Worm (Caenorhabditis elegans) whole organism, young adult: ENCODE data around the gene zmp-2.

Experiments used
- B0336.3 ChIP-seq: fragments of 200-800 bp; sonication (Bioruptor generic); IDR thresholded peaks from 2 replicates; pipeline ENCODE4 v1.3.6; 2022; ENCODE audit warnings: missing genetic modification characterization, missing compliant biosample characterization
- C06A6.2 ChIP-seq: fragments of 200-800 bp; sonication (Bioruptor generic); conservative IDR thresholded peaks from 2 replicates; pipeline ENCODE4 v1.3.6; 2022; ENCODE audit warnings: missing genetic modification characterization, missing compliant biosample characterization
- C17E4.6 ChIP-seq: fragments of 200-800 bp; sonication (Bioruptor generic); IDR thresholded peaks from 2 replicates; pipeline ENCODE4 v1.3.6; 2022; ENCODE audit warnings: missing genetic modification reagents, missing genetic modification characterization, missing compliant biosample characterization
- D2030.7 ChIP-seq: fragments of 200-800 bp; sonication (Bioruptor generic); IDR thresholded peaks from 2 replicates; pipeline ENCODE4 v1.3.6; 2022; ENCODE audit warnings: missing genetic modification reagents, missing genetic modification characterization, missing compliant biosample characterization
- F33H1.4 ChIP-seq: fragments of 200-800 bp; sonication (Bioruptor generic); IDR thresholded peaks from 2 replicates; pipeline ENCODE4 v1.3.6; 2022; ENCODE audit warnings: missing genetic modification reagents, missing genetic modification characterization, missing compliant biosample characterization
- F49E8.2 ChIP-seq: sonication (generic microtip); optimal IDR thresholded peaks from 3 replicates; lab custom pipeline; 2017; ENCODE audit warnings: missing genetic modification characterization, mild to moderate bottlenecking, missing compliant biosample characterization, antibody characterized with exemption, moderate library complexity; ENCODE audit not compliant: insufficient read depth
- T07F8.4 ChIP-seq: sonication (generic microtip); optimal IDR thresholded peaks from 2 replicates; lab custom pipeline; 2016; ENCODE audit warnings: mild to moderate bottlenecking, missing genetic modification characterization, moderate library complexity, missing compliant biosample characterization
- Y95B8A.8 ChIP-seq: fragments of 200-800 bp; sonication (Bioruptor generic); IDR thresholded peaks from 2 replicates; pipeline ENCODE4 v1.3.6; 2022; ENCODE audit warnings: missing genetic modification reagents, missing genetic modification characterization, missing compliant biosample characterization
- aptf-2 ChIP-seq: fragments of 200-800 bp; sonication (Bioruptor generic); conservative IDR thresholded peaks from 2 replicates; pipeline ENCODE4 v1.3.6; 2022; ENCODE audit warnings: missing genetic modification reagents, missing genetic modification characterization, missing compliant biosample characterization
- atf-7 ChIP-seq: sonication (generic microtip); optimal IDR thresholded peaks from 2 replicates; lab custom pipeline; 2017; ENCODE audit warnings: mild to moderate bottlenecking, missing genetic modification characterization, missing compliant biosample characterization
- athp-1 ChIP-seq: sonication (generic microtip); optimal IDR thresholded peaks from 2 replicates; lab custom pipeline; 2017; ENCODE audit warnings: mild to moderate bottlenecking, missing genetic modification characterization, missing compliant biosample characterization
- attf-5 ChIP-seq: fragments of 200-800 bp; sonication (Bioruptor generic); optimal IDR thresholded peaks from 2 replicates; lab custom pipeline; 2018; ENCODE audit warnings: mild to moderate bottlenecking, missing genetic modification characterization, missing compliant biosample characterization
- bed-2 ChIP-seq: fragments of 200-800 bp; sonication (Bioruptor generic); IDR thresholded peaks from 2 replicates; pipeline ENCODE4 v1.3.6; 2022; ENCODE audit warnings: missing genetic modification reagents, missing genetic modification characterization, missing compliant biosample characterization
- ccch-3 ChIP-seq: fragments of 200-800 bp; sonication (Bioruptor generic); optimal IDR thresholded peaks from 2 replicates; lab custom pipeline; 2018; ENCODE audit warnings: mild to moderate bottlenecking, missing genetic modification characterization, missing compliant biosample characterization
- cebp-2 ChIP-seq: fragments of 200-800 bp; sonication (Bioruptor generic); IDR thresholded peaks from 2 replicates; pipeline ENCODE4 v1.3.6; 2022; ENCODE audit warnings: missing genetic modification characterization, missing compliant biosample characterization
- ceh-100 ChIP-seq: fragments of 200-800 bp; sonication (Bioruptor generic); IDR thresholded peaks from 2 replicates; pipeline ENCODE4 v1.3.6; 2022; ENCODE audit warnings: missing genetic modification reagents, missing genetic modification characterization, missing compliant biosample characterization
- ceh-91 ChIP-seq: fragments of 200-800 bp; sonication (Bioruptor generic); IDR thresholded peaks from 2 replicates; pipeline ENCODE4 v1.3.6; 2022; ENCODE audit warnings: missing genetic modification reagents, missing genetic modification characterization, missing compliant biosample characterization
- efl-1 ChIP-seq: fragments of 150-350 bp; optimal IDR thresholded peaks from 2 replicates; lab custom pipeline; 2014; ENCODE audit warnings: missing biosample characterization, missing genetic modification reagents, missing genetic modification characterization
- egl-44 ChIP-seq: fragments of 200-800 bp; sonication (Bioruptor generic); IDR thresholded peaks from 2 replicates; pipeline ENCODE4 v1.3.6; 2022; ENCODE audit warnings: missing genetic modification reagents, missing genetic modification characterization, missing compliant biosample characterization
- hrde-1 ChIP-seq: sonication (generic microtip); optimal IDR thresholded peaks from 2 replicates; lab custom pipeline; 2016; ENCODE audit warnings: missing genetic modification characterization, mild to moderate bottlenecking, missing compliant biosample characterization, moderate library complexity, missing genotype, missing genetic modification reagents, borderline replicate concordance
- let-526 ChIP-seq: fragments of 200-800 bp; sonication (Bioruptor generic); IDR thresholded peaks from 2 replicates; pipeline ENCODE4 v1.3.6; 2022; ENCODE audit warnings: missing genetic modification reagents, missing genetic modification characterization, missing compliant biosample characterization
- lin-54 ChIP-seq: fragments of 200-800 bp; sonication (Bioruptor generic); optimal IDR thresholded peaks from 2 replicates; lab custom pipeline; 2018; ENCODE audit warnings: mild to moderate bottlenecking, missing genetic modification characterization, missing compliant biosample characterization
- lir-1 ChIP-seq: fragments of 200-800 bp; sonication (Bioruptor generic); conservative IDR thresholded peaks from 2 replicates; pipeline ENCODE4 v1.3.6; 2022; ENCODE audit warnings: missing genetic modification reagents, missing genetic modification characterization, missing compliant biosample characterization
- lsl-1 ChIP-seq: fragments of 200-800 bp; sonication (Bioruptor generic); optimal IDR thresholded peaks from 2 replicates; lab custom pipeline; 2018; ENCODE audit warnings: mild to moderate bottlenecking, missing genetic modification characterization, moderate library complexity, missing compliant biosample characterization
- madf-6 ChIP-seq: fragments of 200-800 bp; sonication (Bioruptor generic); IDR thresholded peaks from 2 replicates; pipeline ENCODE4 v1.3.6; 2022; ENCODE audit warnings: missing genetic modification reagents, missing genetic modification characterization, missing compliant biosample characterization
- madf-8 ChIP-seq: fragments of 200-800 bp; sonication (Bioruptor generic); conservative IDR thresholded peaks from 2 replicates; pipeline ENCODE4 v1.3.6; 2022; ENCODE audit warnings: missing genetic modification reagents, missing genetic modification characterization, missing compliant biosample characterization
- mcd-1 ChIP-seq: fragments of 200-800 bp; sonication (Bioruptor generic); IDR thresholded peaks from 2 replicates; pipeline ENCODE4 v1.3.6; 2022; ENCODE audit warnings: missing genetic modification reagents, missing genetic modification characterization, missing compliant biosample characterization
- nfyb-1 ChIP-seq: fragments of 200-800 bp; sonication (Bioruptor generic); IDR thresholded peaks from 2 replicates; pipeline ENCODE4 v1.3.6; 2022; ENCODE audit warnings: missing genetic modification reagents, missing genetic modification characterization, missing compliant biosample characterization
- rcor-1 ChIP-seq: fragments of 200-800 bp; sonication (Bioruptor generic); IDR thresholded peaks from 2 replicates; pipeline ENCODE4 v1.3.6; 2022; ENCODE audit warnings: missing genetic modification reagents, missing genetic modification characterization, missing compliant biosample characterization
- snpc-1.1 ChIP-seq: sonication (generic microtip); optimal IDR thresholded peaks from 2 replicates; lab custom pipeline; 2017; ENCODE audit warnings: missing genetic modification characterization, mild to moderate bottlenecking, missing compliant biosample characterization, antibody characterized with exemption, moderate library complexity, missing genotype, missing genetic modification reagents; ENCODE audit not compliant: insufficient read depth
- snpc-3.4 ChIP-seq: sonication (generic microtip); optimal IDR thresholded peaks from 2 replicates; lab custom pipeline; 2017; ENCODE audit warnings: missing genetic modification characterization, mild to moderate bottlenecking, missing compliant biosample characterization, antibody characterized with exemption, moderate library complexity, missing genotype, missing genetic modification reagents
- tlf-1 ChIP-seq: fragments of 200-800 bp; sonication (Bioruptor generic); optimal IDR thresholded peaks from 2 replicates; lab custom pipeline; 2018; ENCODE audit warnings: mild to moderate bottlenecking, missing genetic modification characterization, missing compliant biosample characterization
- xnd-1 ChIP-seq: sonication (generic microtip); optimal IDR thresholded peaks from 2 replicates; lab custom pipeline; 2016; ENCODE audit warnings: missing genotype, missing genetic modification reagents, missing genetic modification characterization, missing compliant biosample characterization
- ztf-18 ChIP-seq: sonication (generic microtip); optimal IDR thresholded peaks from 2 replicates; lab custom pipeline; 2016; ENCODE audit warnings: missing genotype, mild to moderate bottlenecking, missing genetic modification characterization, missing compliant biosample characterization
- ztf-25 ChIP-seq: fragments of 200-800 bp; sonication (Bioruptor generic); IDR thresholded peaks from 2 replicates; pipeline ENCODE4 v1.3.6; 2022; ENCODE audit warnings: missing genetic modification reagents, missing genetic modification characterization, missing compliant biosample characterization
- ztf-6 ChIP-seq: fragments of 200-800 bp; sonication (Bioruptor generic); IDR thresholded peaks from 2 replicates; pipeline ENCODE4 v1.3.6; 2022; ENCODE audit warnings: missing genetic modification reagents, missing genetic modification characterization, missing compliant biosample characterization

Gene zmp-2

DNA sequence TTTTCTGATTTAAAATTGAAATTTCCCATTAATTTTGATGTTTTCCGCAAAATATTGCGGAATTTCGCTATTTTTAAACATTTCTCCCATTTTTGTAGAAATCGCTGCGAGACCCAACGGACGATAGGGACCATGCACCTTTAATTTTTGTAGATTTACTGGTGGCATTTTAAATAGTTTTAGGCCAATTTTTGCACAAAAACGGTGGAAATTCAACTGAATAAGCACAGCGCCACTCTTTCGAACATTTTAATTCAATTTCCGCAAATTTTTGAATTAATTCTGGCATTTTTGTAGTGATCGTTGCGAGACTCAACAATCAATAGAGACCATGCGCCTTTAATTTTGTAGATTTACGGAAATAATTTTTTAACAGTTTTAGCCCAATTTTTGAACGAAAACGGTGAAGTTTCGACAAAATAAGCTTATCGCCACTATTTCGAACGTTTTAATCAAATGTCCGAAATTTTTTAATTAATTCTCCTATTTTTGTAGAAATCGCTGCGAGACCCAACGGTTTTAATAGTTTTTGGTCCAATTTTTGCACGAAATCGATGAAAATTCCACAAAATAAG, 37.6 kb upstream of the zmp-2 start:
- TF ChIP-seq F49E8.2: peak; percentile 10
- TF ChIP-seq ceh-91 (GFP tag; lab: Robert Waterston, UW): peak; percentile 56
- peak; percentile 41 for TF ChIP-seq tlf-1
- peak; percentile 44; the same call in 1 of the 2 replicates for TF ChIP-seq mcd-1 (GFP tag; lab: Robert Waterston, UW)
- no peak for TF ChIP-seq atf-7
- peak; percentile 26 for TF ChIP-seq athp-1 (tag; lab: Kevin White, UChicago)
- TF ChIP-seq B0336.3 (GFP tag; lab: Robert Waterston, UW): peak; percentile 65; the same call in 1 of the 2 replicates
- TF ChIP-seq F33H1.4 (GFP tag; lab: Robert Waterston, UW): peak; percentile 92
- peak; percentile 77 for TF ChIP-seq xnd-1 (tag; lab: Kevin White, UChicago)
- TF ChIP-seq lsl-1 (GFP tag; lab: Kevin White, UChicago): peak; percentile 97
- TF ChIP-seq hrde-1 (tag; lab: Kevin White, UChicago): peak; percentile 53
- peak; percentile 53 for TF ChIP-seq D2030.7 (GFP tag; lab: Robert Waterston, UW)
- TF ChIP-seq C17E4.6 (GFP tag; lab: Robert Waterston, UW): 0 out of 2 replicates have a peak, but pooled peaks have one; percentile 26
- peak; percentile 64 for TF ChIP-seq madf-8 (GFP tag; lab: Robert Waterston, UW)
- TF ChIP-seq madf-6 (GFP tag; lab: Robert Waterston, UW): peak; percentile 83
- TF ChIP-seq ztf-18 (tag; lab: Kevin White, UChicago): peak; percentile 85
- TF ChIP-seq efl-1 (GFP tag; lab: Kevin White, UChicago): peak; percentile 19
- TF ChIP-seq ztf-25: no peak
- TF ChIP-seq attf-5 (GFP tag; lab: Kevin White, UChicago): no peak
- no peak for TF ChIP-seq let-526 (GFP tag; lab: Robert Waterston, UW)
- no peak for TF ChIP-seq ztf-6
- TF ChIP-seq snpc-3.4 (tag; lab: Kevin White, UChicago): peak; percentile 72
- no peak for TF ChIP-seq ccch-3 (GFP tag; lab: Kevin White, UChicago)
- TF ChIP-seq lin-54 (GFP tag; lab: Kevin White, UChicago): peak; percentile 64
- no peak for TF ChIP-seq aptf-2
- peak; percentile 26 for TF ChIP-seq snpc-1.1 (tag; lab: Kevin White, UChicago)
- TF ChIP-seq bed-2 (GFP tag; lab: Robert Waterston, UW): no peak
- TF ChIP-seq nfyb-1 (GFP tag; lab: Robert Waterston, UW): peak; percentile 61; the same call in 1 of the 2 replicates
- peak; percentile 33; the same call in 1 of the 2 replicates for TF ChIP-seq rcor-1 (GFP tag; lab: Robert Waterston, UW)

DNA sequence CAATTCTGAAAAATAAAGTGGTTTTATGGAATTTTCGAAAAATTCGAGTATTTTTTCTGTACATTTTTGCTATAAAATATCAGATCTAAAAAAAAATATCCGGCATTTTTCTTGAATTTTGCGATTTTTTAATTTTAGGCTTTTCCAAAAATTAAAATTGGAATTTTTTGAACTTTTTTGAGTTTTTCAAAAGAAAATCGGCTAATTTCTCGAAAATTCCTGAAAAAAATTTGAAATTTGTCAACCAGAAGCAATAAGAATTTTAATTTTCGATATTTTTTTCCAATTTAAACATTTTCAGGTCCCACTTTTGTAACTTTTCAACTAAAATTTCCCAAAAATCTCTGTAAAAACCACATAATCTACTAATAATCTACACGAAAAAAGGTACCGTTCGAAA, 32.5 kb upstream of the zmp-2 start, which contains the start of gene Y71H2B.11:
Gene Y71H2B.11, plus strand, starts transcription at position 301 of the 400 bp plus-strand sequence.
- no peak for TF ChIP-seq C06A6.2 (GFP tag; lab: Robert Waterston, UW)
- no peak for TF ChIP-seq lir-1 (GFP tag; lab: Robert Waterston, UW)
- no peak for TF ChIP-seq T07F8.4 (tag; lab: Kevin White, UChicago)
- TF ChIP-seq Y95B8A.8 (GFP tag; lab: Robert Waterston, UW): no peak
- no peak for TF ChIP-seq snpc-1.1 (tag; lab: Kevin White, UChicago)
- TF ChIP-seq egl-44 (GFP tag; lab: Robert Waterston, UW): no peak
- TF ChIP-seq ceh-100: no peak
- TF ChIP-seq cebp-2: no peak
